Worm (Caenorhabditis elegans) whole organism, early embryonic: ENCODE data around the gene T24D8.6.

Experiments
- aly-1 ChIP-seq: sonication (generic microtip); optimal IDR thresholded peaks from 2 replicates; lab custom pipeline; 2016; ENCODE audit warnings: missing genetic modification characterization, missing compliant biosample characterization
- ama-1 ChIP-seq: fragments of 150-350 bp; optimal IDR thresholded peaks from 2 replicates; lab custom pipeline; 2014
- ceh-36 ChIP-seq: sonication (generic microtip); optimal IDR thresholded peaks from 2 replicates; lab custom pipeline; 2016; ENCODE audit warnings: missing genetic modification characterization, inconsistent platforms, missing compliant biosample characterization
- ets-7 ChIP-seq: sonication (generic microtip); optimal IDR thresholded peaks from 2 replicates; lab custom pipeline; 2016; ENCODE audit warnings: missing genotype, missing genetic modification characterization, missing compliant biosample characterization
- flt-1 ChIP-seq: fragments of 200-800 bp; sonication (Bioruptor generic); IDR thresholded peaks from 2 replicates; pipeline ENCODE4 v1.3.6; 2022; ENCODE audit warnings: missing genetic modification characterization, missing compliant biosample characterization
- hmbx-1 ChIP-seq: sonication (generic microtip); optimal IDR thresholded peaks from 2 replicates; lab custom pipeline; 2016; ENCODE audit warnings: mild to moderate bottlenecking, missing genetic modification characterization, missing compliant biosample characterization
- hmg-4 ChIP-seq: fragments of 200-800 bp; sonication (Bioruptor generic); optimal IDR thresholded peaks from 2 replicates; lab custom pipeline; 2018; ENCODE audit warnings: mild to moderate bottlenecking, missing genetic modification characterization, missing compliant biosample characterization
- scrt-1 ChIP-seq: fragments of 200-800 bp; sonication (Bioruptor generic); IDR thresholded peaks from 2 replicates; pipeline ENCODE4 v1.3.6; 2022; ENCODE audit warnings: missing genetic modification characterization, missing compliant biosample characterization
- tbx-11 ChIP-seq: fragments of 200-800 bp; sonication (Bioruptor generic); IDR thresholded peaks from 2 replicates; pipeline ENCODE4 v1.3.6; 2022; ENCODE audit warnings: missing genetic modification characterization, missing compliant biosample characterization
- tbx-37 ChIP-seq: fragments of 200-800 bp; sonication (Bioruptor generic); conservative IDR thresholded peaks from 2 replicates; pipeline ENCODE4 v1.3.6; 2022; ENCODE audit warnings: missing genetic modification reagents, missing genetic modification characterization, missing compliant biosample characterization

ce11 chrX:2359797-2360196 is 6.0 kb downstream of the T24D8.6 start, which contains the start of gene lgc-40:
- TF ChIP-seq ceh-36 (tag; lab: Kevin White, UChicago) (no peak), ama-1 (lab: Kevin White, UChicago) (no peak), flt-1 (no peak), hmbx-1 (no peak), ets-7 (no peak), hmg-4 (GFP tag; lab: Kevin White, UChicago) (no peak), scrt-1 (no peak), tbx-11 (GFP tag; lab: Robert Waterston, UW) (no peak), aly-1 (tag; lab: Kevin White, UChicago) (no peak), tbx-37 (GFP tag; lab: Robert Waterston, UW) (no peak)
